Fruit fly (Drosophila melanogaster): ENCODE results near the gene aop.

Gene aop

DNA sequence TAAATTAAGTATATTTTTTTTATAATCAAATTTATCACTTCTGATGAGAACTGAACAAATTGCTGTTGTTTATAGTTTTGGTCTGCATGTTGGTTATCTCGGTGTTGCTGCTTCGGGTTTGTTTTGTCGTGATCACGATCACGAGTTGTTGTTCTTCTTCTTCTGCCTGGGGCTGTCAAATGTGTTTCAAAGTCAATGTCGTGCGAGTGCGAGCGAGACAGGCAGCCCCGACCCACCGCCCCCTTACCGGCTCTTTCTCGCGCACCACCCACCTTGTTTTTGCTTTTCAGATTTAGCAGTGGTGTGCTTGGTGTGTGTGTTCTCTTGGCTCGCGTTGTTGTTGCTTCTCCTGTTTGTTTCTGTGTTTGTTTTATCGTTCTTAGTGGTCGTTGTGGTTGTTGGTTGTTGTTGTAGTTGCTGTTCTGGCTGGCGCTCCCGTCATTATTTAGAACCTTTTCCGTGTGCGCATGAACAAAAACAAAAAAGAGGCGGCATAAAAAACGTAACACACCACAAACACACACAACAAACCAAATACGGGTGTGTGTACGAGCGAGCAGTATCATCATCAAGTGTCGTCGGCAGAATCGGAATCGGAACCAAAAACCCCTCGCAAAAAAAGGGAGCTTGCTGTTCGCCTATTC is 19.0 kb upstream of the aop start, which contains the start of gene COX7AL2 (continued):
- TF ChIP-seq net (GFP tag; optimal IDR thresholded peaks at IDR 0.05), result no peak
- no peak for TF ChIP-seq Gug (GFP tag; IDR thresholded peaks at IDR 0.05)
- TF ChIP-seq fkh (GFP tag; optimal IDR thresholded peaks at IDR 0.05), result peak; percentile 61
- no peak for TF ChIP-seq esn (GFP tag; optimal IDR thresholded peaks at IDR 0.05)
- no peak for TF ChIP-seq lz (GFP tag; optimal IDR thresholded peaks at IDR 0.05)
- peak; percentile 33 for TF ChIP-seq CG8632 (GFP tag; optimal IDR thresholded peaks at IDR 0.05)
- no peak for TF ChIP-seq Ets96B (tag; optimal IDR thresholded peaks at IDR 0.05)
- no peak for TF ChIP-seq CG3032 (tag; optimal IDR thresholded peaks at IDR 0.05)

- peak; percentile 55 for TF ChIP-seq CG6808 (GFP tag; optimal IDR thresholded peaks at IDR 0.05)
- peak; percentile 96 for TF ChIP-seq vri (GFP tag; optimal IDR thresholded peaks at IDR 0.05)
- peak; percentile 7 for TF ChIP-seq CG8632 (GFP tag; optimal IDR thresholded peaks at IDR 0.05)
- no peak for TF ChIP-seq Hr38 (GFP tag; optimal IDR thresholded peaks at IDR 0.05)
- peak; percentile 47 for TF ChIP-seq net (GFP tag; optimal IDR thresholded peaks at IDR 0.05)
- peak; percentile 80 for TF ChIP-seq Eip78C (GFP tag)
- peak; percentile 93 for TF ChIP-seq CG1621 (tag; optimal IDR thresholded peaks at IDR 0.05)
- peak; percentile 0 for TF ChIP-seq fd59A (GFP tag; optimal IDR thresholded peaks at IDR 0.05)
- peak; percentile 21 for TF ChIP-seq Blimp-1 (GFP tag; optimal IDR thresholded peaks at IDR 0.05)
- TF ChIP-seq CG10669 (GFP tag; optimal IDR thresholded peaks at IDR 0.05), result peak; percentile 9
- peak; percentile 67 for TF ChIP-seq CG9139 (GFP tag; optimal IDR thresholded peaks at IDR 0.05)
- no peak for TF ChIP-seq Sox15 (GFP tag; optimal IDR thresholded peaks at IDR 0.05)
- TF ChIP-seq acj6 (GFP tag; optimal IDR thresholded peaks at IDR 0.05), result peak; percentile 69
- peak; percentile 67 for TF ChIP-seq achi (GFP tag; optimal IDR thresholded peaks at IDR 0.05)
- no peak for TF ChIP-seq Eip93F (GFP tag; optimal IDR thresholded peaks at IDR 0.05)
- peak; percentile 43 for TF ChIP-seq CG6854 (GFP tag; optimal IDR thresholded peaks at IDR 0.05)
- peak; percentile 100 for TF ChIP-seq svp (GFP tag)
- TF ChIP-seq fd85E (GFP tag; optimal IDR thresholded peaks at IDR 0.05), result no peak
- TF ChIP-seq Ets21C (GFP tag; optimal IDR thresholded peaks at IDR 0.05), result peak; percentile 52
- peak; percentile 68 for TF ChIP-seq OdsH (GFP tag; optimal IDR thresholded peaks at IDR 0.05)
- TF ChIP-seq Ets96B (tag; optimal IDR thresholded peaks at IDR 0.05), result peak; percentile 44
- TF ChIP-seq Lpt (GFP tag; optimal IDR thresholded peaks at IDR 0.05), result peak; percentile 41
- peak; percentile 52 for TF ChIP-seq esn (GFP tag; optimal IDR thresholded peaks at IDR 0.05)
- peak; percentile 1 for TF ChIP-seq CG34406 (GFP tag; optimal IDR thresholded peaks at IDR 0.05)
- peak; percentile 84 for TF ChIP-seq Eip75B (GFP tag; optimal IDR thresholded peaks at IDR 0.05)
- TF ChIP-seq CG15336 (GFP tag; IDR thresholded peaks at IDR 0.05), result no peak
- TF ChIP-seq CG10631 (GFP tag; optimal IDR thresholded peaks at IDR 0.05), result peak; percentile 74
- peak; percentile 69 for TF ChIP-seq pdm3 (GFP tag; optimal IDR thresholded peaks at IDR 0.05)
- TF ChIP-seq lz (GFP tag; optimal IDR thresholded peaks at IDR 0.05), result peak; percentile 61
- peak; percentile 99 for TF ChIP-seq fkh (GFP tag; optimal IDR thresholded peaks at IDR 0.05)
- TF ChIP-seq Sox102F (GFP tag; optimal IDR thresholded peaks at IDR 0.05), result peak; percentile 43
- TF ChIP-seq Met (GFP tag; optimal IDR thresholded peaks at IDR 0.05), result peak; percentile 74
- peak; percentile 31 for TF ChIP-seq CG8319 (GFP tag; optimal IDR thresholded peaks at IDR 0.05)
- peak; percentile 65 for TF ChIP-seq CG16779 (tag; optimal IDR thresholded peaks at IDR 0.05)
- TF ChIP-seq topi (GFP tag; optimal IDR thresholded peaks at IDR 0.05), result peak; percentile 58
- TF ChIP-seq Hr39 (GFP tag; optimal IDR thresholded peaks at IDR 0.05), result peak; percentile 77
- TF ChIP-seq Hr4 (GFP tag; optimal IDR thresholded peaks at IDR 0.05), result peak; percentile 46
- peak; percentile 67 for TF ChIP-seq CG32006 (GFP tag; optimal IDR thresholded peaks at IDR 0.05)
- peak; percentile 34 for TF ChIP-seq dac (GFP tag; optimal IDR thresholded peaks at IDR 0.05)
- no peak for TF ChIP-seq CG11294 (GFP tag; IDR thresholded peaks at IDR 0.05)
- peak; percentile 48 for TF ChIP-seq cyc (GFP tag; optimal IDR thresholded peaks at IDR 0.05)
- TF ChIP-seq Sox14 (GFP tag; optimal IDR thresholded peaks at IDR 0.05), result peak; percentile 48
- TF ChIP-seq CG11902 (GFP tag; optimal IDR thresholded peaks at IDR 0.05), result no peak
- TF ChIP-seq salr (GFP tag; optimal IDR thresholded peaks at IDR 0.05), result peak in 1 of 2 experiments; percentile 77
These were observed 18.3 kb upstream of the aop start for dm6 chr2L:2196590-2197474.
